Worm (Caenorhabditis elegans) whole organism, L1 larva: Measurements from ENCODE around the gene K11E4.6.

Experiments
- C16A3.4 ChIP-seq: fragments of 150-350 bp; optimal IDR thresholded peaks from 2 replicates; lab custom pipeline; 2014; ENCODE audit warnings: missing biosample characterization, missing genetic modification characterization
- F16B12.6 ChIP-seq: fragments of 150-350 bp; optimal IDR thresholded peaks from 2 replicates; lab custom pipeline; 2014; ENCODE audit warnings: missing biosample characterization, missing genetic modification characterization
- Y116A8C.19 ChIP-seq: sonication (generic microtip); optimal IDR thresholded peaks from 2 replicates; lab custom pipeline; 2016; ENCODE audit warnings: missing compliant biosample characterization, missing genetic modification characterization, borderline replicate concordance
- aly-2 ChIP-seq: fragments of 150-350 bp; optimal IDR thresholded peaks from 2 replicates; lab custom pipeline; 2014; ENCODE audit warnings: missing biosample characterization, missing genetic modification characterization
- ama-1 ChIP-seq: fragments of 150-350 bp; optimal IDR thresholded peaks from 2 replicates; lab custom pipeline; 2014
- blmp-1 ChIP-seq: fragments of 150-350 bp; optimal IDR thresholded peaks from 2 replicates; lab custom pipeline; 2014; ENCODE audit warnings: missing biosample characterization, missing genetic modification characterization
- ceh-8 ChIP-seq: fragments of 200-800 bp; sonication (Bioruptor generic); optimal IDR thresholded peaks from 2 replicates; lab custom pipeline; 2018; ENCODE audit warnings: mild to moderate bottlenecking, missing genetic modification characterization, moderate library complexity, missing compliant biosample characterization
- ceh-82 ChIP-seq, 3 experiments: fragments of 150-350 bp in 1 of 3; sonication (generic microtip) in 2 of 3; optimal IDR thresholded peaks; 2 replicates each; lab custom pipeline; 2014 to 2017; ENCODE audit warnings: missing biosample characterization in 3 of 3, missing genetic modification characterization in 3 of 3
- ceh-88 ChIP-seq: fragments of 200-800 bp; sonication (Bioruptor generic); IDR thresholded peaks from 2 replicates; pipeline ENCODE4 v1.3.6; 2022; ENCODE audit warnings: missing genetic modification characterization, missing compliant biosample characterization
- efl-1 ChIP-seq, 4 experiments: fragments of 150-350 bp; optimal IDR thresholded peaks in 3 of 4; peaks in 1 of 4; 1 replicate in 1 of 4; 2 replicates in 3 of 4; lab custom pipeline; 2014; ENCODE audit warnings: missing biosample characterization in 2 of 4, missing genetic modification characterization in 2 of 4, missing genetic modification reagents in 2 of 4
- elt-2 ChIP-seq: sonication (generic microtip); optimal IDR thresholded peaks from 2 replicates; lab custom pipeline; 2016; ENCODE audit warnings: missing genetic modification characterization, mild to moderate bottlenecking, inconsistent platforms, missing compliant biosample characterization, missing genetic modification reagents
- fos-1 ChIP-seq: fragments of 150-350 bp; optimal IDR thresholded peaks from 2 replicates; lab custom pipeline; 2014; ENCODE audit warnings: missing biosample characterization, missing genetic modification characterization
- hlh-17 ChIP-seq: fragments of 200-800 bp; sonication (Bioruptor generic); optimal IDR thresholded peaks from 2 replicates; lab custom pipeline; 2018; ENCODE audit warnings: missing genetic modification characterization, mild to moderate bottlenecking, missing compliant biosample characterization, moderate library complexity, borderline replicate concordance
- isw-1 ChIP-seq: fragments of 200-800 bp; sonication (Bioruptor generic); IDR thresholded peaks from 2 replicates; pipeline ENCODE4 v1.3.6; 2022; ENCODE audit warnings: missing genetic modification characterization, missing compliant biosample characterization
- lin-15B ChIP-seq: fragments of 150-350 bp; sonication (generic microtip); optimal IDR thresholded peaks from 3 replicates; lab custom pipeline; 2014; ENCODE audit warnings: missing biosample characterization, missing genetic modification characterization
- lin-35 ChIP-seq, 2 experiments: fragments of 150-350 bp; optimal IDR thresholded peaks; 2 replicates each; lab custom pipeline; 2014; ENCODE audit warnings: missing biosample characterization in 2 of 2, missing genetic modification characterization in 2 of 2, missing genetic modification reagents in 2 of 2
- lin-39 ChIP-seq: fragments of 150-350 bp; optimal IDR thresholded peaks from 2 replicates; lab custom pipeline; 2014; ENCODE audit warnings: missing biosample characterization, missing genetic modification reagents, missing genetic modification characterization
- lsy-2 ChIP-seq, 2 experiments: fragments of 150-350 bp; optimal IDR thresholded peaks; 2 replicates each; lab custom pipeline; 2014; ENCODE audit warnings: missing biosample characterization in 2 of 2, missing genetic modification characterization in 2 of 2
- mdl-1 ChIP-seq, 2 experiments: fragments of 150-350 bp; optimal IDR thresholded peaks; 2 replicates each; lab custom pipeline; 2014 to 2017; ENCODE audit warnings: missing biosample characterization in 2 of 2, missing genetic modification characterization in 2 of 2, inconsistent platforms in 1 of 2
- mep-1 ChIP-seq: fragments of 150-350 bp; optimal IDR thresholded peaks from 2 replicates; lab custom pipeline; 2014; ENCODE audit warnings: missing biosample characterization, missing genetic modification characterization
- nhr-11 ChIP-seq: fragments of 150-350 bp; optimal IDR thresholded peaks from 2 replicates; lab custom pipeline; 2014; ENCODE audit warnings: missing biosample characterization, missing genetic modification characterization
- nhr-19 ChIP-seq: fragments of 200-800 bp; sonication (Bioruptor generic); conservative IDR thresholded peaks from 2 replicates; pipeline ENCODE4 v1.3.6; 2022; ENCODE audit warnings: missing genetic modification characterization, missing compliant biosample characterization
- nhr-20 ChIP-seq: sonication (generic microtip); optimal IDR thresholded peaks from 2 replicates; lab custom pipeline; 2016; ENCODE audit warnings: mild to moderate bottlenecking, missing genetic modification characterization, missing compliant biosample characterization
- nhr-28 ChIP-seq: fragments of 150-350 bp; optimal IDR thresholded peaks from 2 replicates; lab custom pipeline; 2014; ENCODE audit warnings: missing biosample characterization, missing genetic modification characterization
- nhr-47 ChIP-seq: sonication (generic microtip); optimal IDR thresholded peaks from 2 replicates; lab custom pipeline; 2016; ENCODE audit warnings: mild to moderate bottlenecking, missing genetic modification characterization, moderate library complexity, missing compliant biosample characterization
- nhr-71 ChIP-seq: sonication (generic microtip); optimal IDR thresholded peaks from 2 replicates; lab custom pipeline; 2016; ENCODE audit warnings: mild to moderate bottlenecking, missing genetic modification characterization, moderate library complexity, missing compliant biosample characterization
- nhr-76 ChIP-seq: sonication (generic microtip); optimal IDR thresholded peaks from 2 replicates; lab custom pipeline; 2017; ENCODE audit warnings: missing biosample characterization, missing genetic modification characterization
- nhr-77 ChIP-seq: fragments of 150-350 bp; optimal IDR thresholded peaks from 2 replicates; lab custom pipeline; 2014; ENCODE audit warnings: missing biosample characterization, missing genetic modification characterization
- nhr-85 ChIP-seq: sonication (generic microtip); peaks from one replicate; lab custom pipeline; 2016; ENCODE audit warnings: missing genetic modification characterization, inconsistent platforms, missing compliant biosample characterization
- nhr-90 ChIP-seq: sonication (generic microtip); optimal IDR thresholded peaks from 2 replicates; lab custom pipeline; 2016; ENCODE audit warnings: mild to moderate bottlenecking, missing genetic modification characterization, missing compliant biosample characterization; ENCODE audit not compliant: poor library complexity
- pag-3 ChIP-seq: sonication (generic microtip); optimal IDR thresholded peaks from 2 replicates; lab custom pipeline; 2017; ENCODE audit warnings: missing genetic modification characterization, mild to moderate bottlenecking, missing compliant biosample characterization, antibody characterized with exemption, borderline replicate concordance; ENCODE audit not compliant: insufficient read depth
- pax-3 ChIP-seq: fragments of 200-800 bp; sonication (Bioruptor generic); optimal IDR thresholded peaks from 2 replicates; lab custom pipeline; 2018; ENCODE audit warnings: mild to moderate bottlenecking, missing genetic modification characterization, moderate library complexity, missing compliant biosample characterization
- rnt-1 ChIP-seq: sonication (generic microtip); optimal IDR thresholded peaks from 2 replicates; lab custom pipeline; 2016; ENCODE audit warnings: mild to moderate bottlenecking, missing genetic modification characterization, moderate library complexity, missing compliant biosample characterization
- skn-1 ChIP-seq: fragments of 150-350 bp; optimal IDR thresholded peaks from 2 replicates; lab custom pipeline; 2014; ENCODE audit warnings: missing biosample characterization, missing genetic modification characterization
- snu-23 ChIP-seq: sonication (generic microtip); optimal IDR thresholded peaks from 2 replicates; lab custom pipeline; 2016; ENCODE audit warnings: missing genetic modification characterization, missing compliant biosample characterization
- sptf-1 ChIP-seq: fragments of 150-350 bp; optimal IDR thresholded peaks from 2 replicates; lab custom pipeline; 2014; ENCODE audit warnings: missing biosample characterization, missing genetic modification characterization
- swsn-7 ChIP-seq: sonication (generic microtip); optimal IDR thresholded peaks from 2 replicates; lab custom pipeline; 2016; ENCODE audit warnings: missing genetic modification characterization, missing compliant biosample characterization
- tbx-2 ChIP-seq: sonication (generic microtip); optimal IDR thresholded peaks from 2 replicates; lab custom pipeline; 2016; ENCODE audit warnings: missing genetic modification characterization, missing compliant biosample characterization
- tlp-1 ChIP-seq: fragments of 150-350 bp; optimal IDR thresholded peaks from 2 replicates; lab custom pipeline; 2014; ENCODE audit warnings: missing biosample characterization, missing genetic modification characterization
- unc-62 ChIP-seq: fragments of 150-350 bp; optimal IDR thresholded peaks from 2 replicates; lab custom pipeline; 2014; ENCODE audit warnings: missing biosample characterization, missing genetic modification reagents, missing genetic modification characterization
- vab-15 ChIP-seq: sonication (generic microtip); optimal IDR thresholded peaks from 2 replicates; lab custom pipeline; 2017; ENCODE audit warnings: missing genotype, mild to moderate bottlenecking, missing genetic modification characterization, missing compliant biosample characterization
- xbp-1 ChIP-seq: sonication (generic microtip); optimal IDR thresholded peaks from 2 replicates; lab custom pipeline; 2016; ENCODE audit warnings: missing genetic modification characterization, missing compliant biosample characterization
- zag-1 ChIP-seq: fragments of 150-350 bp; optimal IDR thresholded peaks from 2 replicates; lab custom pipeline; 2014; ENCODE audit warnings: missing biosample characterization, missing genetic modification characterization

K11E4.6 gene

DNA sequence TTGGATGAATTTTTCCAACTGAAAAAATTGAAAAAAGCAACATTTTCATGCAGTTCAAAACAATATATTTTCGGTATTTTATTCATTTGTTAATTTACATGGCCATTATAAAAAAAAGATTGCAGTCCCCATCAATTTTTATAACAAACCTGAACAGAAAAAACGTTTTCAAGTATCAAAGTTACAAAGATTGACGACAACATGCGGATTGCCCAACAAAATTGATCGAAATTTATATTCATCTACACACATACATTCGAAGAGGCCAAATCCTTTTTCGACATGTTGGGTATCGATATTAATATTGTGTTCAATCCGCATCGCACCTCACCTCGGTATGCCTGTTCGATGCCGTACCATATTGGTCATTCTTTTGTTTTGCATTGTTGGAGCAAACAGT, 10.6 kb upstream of the K11E4.6 start, which contains the start of gene K11E4.1:
TSS of gene K11E4.1 (plus strand) at position 301 of the 400 bp plus-strand sequence.
- peak; percentile 45 for TF ChIP-seq nhr-85 (tag; lab: Kevin White, UChicago)
- no peak for TF ChIP-seq unc-62

DNA sequence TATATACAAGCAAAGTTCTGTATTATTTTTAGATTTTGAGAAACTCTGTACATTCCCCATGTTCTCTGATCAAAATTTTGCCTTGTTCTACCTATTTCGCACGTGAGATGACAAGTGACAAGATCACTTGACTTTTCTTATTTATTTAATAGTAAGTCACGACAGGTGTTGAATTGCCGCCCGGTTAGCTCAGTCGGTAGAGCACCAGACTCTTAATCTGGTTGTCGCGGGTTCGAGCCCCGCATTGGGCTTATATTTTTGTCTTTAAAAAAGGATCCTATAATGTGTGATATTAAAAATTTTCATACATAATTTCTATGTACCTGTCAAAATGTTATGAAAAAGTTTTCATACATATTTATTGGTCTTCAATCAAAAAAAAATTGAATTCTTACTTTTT, 9.8 kb upstream of the K11E4.6 start:
- TF ChIP-seq nhr-71 (tag; lab: Kevin White, UChicago) = peak; percentile 68
- TF ChIP-seq ceh-88 (GFP tag; lab: Robert Waterston, UW) = no peak
- TF ChIP-seq nhr-47 (tag; lab: Kevin White, UChicago) = peak; percentile 41
- TF ChIP-seq mep-1 (tag; lab: Kevin White, UChicago) = no peak
- TF ChIP-seq ceh-8 (GFP tag; lab: Kevin White, UChicago) = no peak
- TF ChIP-seq nhr-20 (tag; lab: Kevin White, UChicago) = peak; percentile 56
- TF ChIP-seq ceh-82 (tag; optimal IDR thresholded peaks at IDR 0.05; lab: Kevin White, UChicago) = no peak
- TF ChIP-seq nhr-28 (tag; lab: Kevin White, UChicago) = no peak
- no peak for TF ChIP-seq swsn-7
- peak; percentile 33 for TF ChIP-seq elt-2 (tag; lab: Kevin White, UChicago)
- peak in 1 of 2 experiments; percentile 14 for TF ChIP-seq lsy-2 (tag; optimal IDR thresholded peaks at IDR 0.05; lab: Kevin White, UChicago)
- peak; percentile 25 for TF ChIP-seq nhr-90 (tag; lab: Kevin White, UChicago)
- TF ChIP-seq lin-15B (tag; lab: Kevin White, UChicago) = no peak
- no peak for TF ChIP-seq tlp-1 (tag; lab: Kevin White, UChicago)
- no peak for TF ChIP-seq fos-1 (tag; lab: Kevin White, UChicago)
- no peak for TF ChIP-seq sptf-1 (tag; lab: Kevin White, UChicago)
- TF ChIP-seq vab-15 (tag; lab: Kevin White, UChicago) = no peak
- no peak for TF ChIP-seq pax-3 (tag; lab: Kevin White, UChicago)
- peak; percentile 32 for TF ChIP-seq snu-23 (GFP tag; lab: Kevin White, UChicago)
- peak in 1 of 2 experiments; percentile 51 for TF ChIP-seq lin-35 (GFP tag; optimal IDR thresholded peaks at IDR 0.05; lab: Kevin White, UChicago)
- no peak for TF ChIP-seq hlh-17
- TF ChIP-seq zag-1 (tag; lab: Kevin White, UChicago) = no peak
- peak; percentile 60 for TF ChIP-seq nhr-85 (tag; lab: Kevin White, UChicago)
- peak; percentile 62 for TF ChIP-seq nhr-19
- TF ChIP-seq ama-1 (lab: Kevin White, UChicago) = no peak
- TF ChIP-seq rnt-1 (tag; lab: Kevin White, UChicago) = peak; percentile 41
- no peak for TF ChIP-seq nhr-76 (tag; lab: Kevin White, UChicago)
- TF ChIP-seq pag-3 (tag; lab: Kevin White, UChicago) = no peak
- no peak for TF ChIP-seq skn-1
- no peak for TF ChIP-seq F16B12.6
- no peak for TF ChIP-seq xbp-1 (tag; lab: Kevin White, UChicago)
- TF ChIP-seq Y116A8C.19 = no peak
- TF ChIP-seq nhr-11 (tag; lab: Kevin White, UChicago) = no peak
- no peak for TF ChIP-seq blmp-1 (tag; lab: Kevin White, UChicago)
- TF ChIP-seq isw-1 = no peak
- TF ChIP-seq tbx-2 = peak; percentile 9
- TF ChIP-seq aly-2 (tag; lab: Kevin White, UChicago) = no peak
- TF ChIP-seq lin-39 (tag; lab: Kevin White, UChicago) = no peak
- no peak for TF ChIP-seq efl-1 (optimal IDR thresholded peaks at IDR 0.05; lab: Kevin White, UChicago)
- TF ChIP-seq efl-1 (GFP tag; optimal IDR thresholded peaks at IDR 0.05 in 1 of 2; lab: Kevin White, UChicago) = peak in 1 of 2 experiments; percentile 64
- peak; percentile 14 for TF ChIP-seq C16A3.4 (tag; lab: Kevin White, UChicago)
- peak in 1 of 2 experiments; percentile 37 for TF ChIP-seq mdl-1 (tag; optimal IDR thresholded peaks at IDR 0.05; lab: Kevin White, UChicago)
- TF ChIP-seq nhr-77 = no peak
